5 fruit fly cellular contexts compared by ENCODE assay signal in genomic region chr3R:8715851-8716550, dm6.
TF ChIP-seq lines count a peak whose summit lies in the region.

Gene TMEM216 (plus strand): TSS chr3R:8716243.

- no peak for TF ChIP-seq CTCF in whole organism, embryonic (GFP tag; optimal IDR thresholded peaks at IDR 0.05; lab: Kevin White, UChicago)

TF ChIP-seq in whole organism, adult, 20 proteins besides CTCF, POLR2A, EP300 and RAD21:
- TF ChIP-seq pad (GFP tag; optimal IDR thresholded peaks at IDR 0.05; lab: Kevin White, UChicago) (peak; percentile 63), CG33017 (tag; optimal IDR thresholded peaks at IDR 0.05; lab: Kevin White, UChicago) (peak; percentile 34), Clk (GFP tag; optimal IDR thresholded peaks at IDR 0.05; lab: Kevin White, UChicago) (no peak), CG14711 (tag; optimal IDR thresholded peaks at IDR 0.05; lab: Kevin White, UChicago) (peak; percentile 85), Mnt (GFP tag; optimal IDR thresholded peaks at IDR 0.05; lab: Kevin White, UChicago) (peak; percentile 95), kay (GFP tag; lab: Kevin White, UChicago; ENCODE audit: borderline replicate concordance) (no peak), Crg-1 (GFP tag; optimal IDR thresholded peaks at IDR 0.05; lab: Kevin White, UChicago) (no peak), ovo (GFP tag; optimal IDR thresholded peaks at IDR 0.05; lab: Kevin White, UChicago) (peak; percentile 97)

TF ChIP-seq in whole organism, embryonic, 481 proteins besides CTCF, POLR2A, EP300 and RAD21 (continues in another document):
- TF ChIP-seq pros (GFP tag; optimal IDR thresholded peaks at IDR 0.05; lab: Kevin White, UChicago) = no peak
- TF ChIP-seq Bdp1 (GFP tag; optimal IDR thresholded peaks at IDR 0.05; lab: Kevin White, UChicago) = no peak
- TF ChIP-seq CG4617 (GFP tag; optimal IDR thresholded peaks at IDR 0.05; lab: Kevin White, UChicago; ENCODE audit: borderline replicate concordance) = peak; percentile 46
- TF ChIP-seq CG12104 (GFP tag; optimal IDR thresholded peaks at IDR 0.05; lab: Kevin White, UChicago) = no peak
- TF ChIP-seq Scr (GFP tag; IDR thresholded peaks at IDR 0.05; lab: Robert Waterston, UW; ENCODE audit: partially characterized antibody) = peak; percentile 54; the same call in 1 of the 2 replicates
- TF ChIP-seq ttk (GFP tag; IDR thresholded peaks at IDR 0.05; lab: Robert Waterston, UW) = no peak
- TF ChIP-seq CG11398 (GFP tag; optimal IDR thresholded peaks at IDR 0.05; lab: Kevin White, UChicago) = no peak
- no peak for TF ChIP-seq ab (GFP tag; optimal IDR thresholded peaks at IDR 0.05; lab: Kevin White, UChicago)
- TF ChIP-seq gsb (GFP tag; IDR thresholded peaks at IDR 0.05; lab: Robert Waterston, UW) = no peak
- TF ChIP-seq tll (GFP tag; optimal IDR thresholded peaks at IDR 0.05; lab: Kevin White, UChicago) = no peak
- no peak for TF ChIP-seq CG12744 (GFP tag; optimal IDR thresholded peaks at IDR 0.05; lab: Kevin White, UChicago)
- no peak for TF ChIP-seq CG2712 (tag; optimal IDR thresholded peaks at IDR 0.05; lab: Kevin White, UChicago)
- peak; percentile 82 for TF ChIP-seq crol (GFP tag; IDR thresholded peaks at IDR 0.05; lab: Robert Waterston, UW)
- TF ChIP-seq CG16813 (GFP tag; IDR thresholded peaks at IDR 0.05; lab: Robert Waterston, UW; ENCODE audit: partially characterized antibody) = peak; percentile 49; the same call in 2 of the 3 replicates
- TF ChIP-seq NC2α (GFP tag; optimal IDR thresholded peaks at IDR 0.05; lab: Kevin White, UChicago) = no peak
- TF ChIP-seq sima (GFP tag; optimal IDR thresholded peaks at IDR 0.05; lab: Kevin White, UChicago) = no peak
- TF ChIP-seq CG1603 (tag; optimal IDR thresholded peaks at IDR 0.05; lab: Kevin White, UChicago) = peak; percentile 51
- TF ChIP-seq Ets97D (GFP tag; optimal IDR thresholded peaks at IDR 0.05; lab: Kevin White, UChicago) = peak; percentile 77
- no peak for TF ChIP-seq CG1233 (GFP tag; optimal IDR thresholded peaks at IDR 0.05; lab: Kevin White, UChicago)
- TF ChIP-seq ase (GFP tag; IDR thresholded peaks at IDR 0.05; lab: Robert Waterston, UW) = no peak
- no peak for TF ChIP-seq peb (GFP tag; IDR thresholded peaks at IDR 0.05; lab: Robert Waterston, UW)

TF ChIP-seq in whole organism, prepupa, 60 proteins besides CTCF, POLR2A, EP300 and RAD21:
- TF ChIP-seq fkh (GFP tag; optimal IDR thresholded peaks at IDR 0.05; lab: Kevin White, UChicago) (peak; percentile 9), cyc (GFP tag; optimal IDR thresholded peaks at IDR 0.05; lab: Kevin White, UChicago) (no peak), net (GFP tag; optimal IDR thresholded peaks at IDR 0.05; lab: Kevin White, UChicago) (peak; percentile 7), Eip75B (GFP tag; optimal IDR thresholded peaks at IDR 0.05; lab: Kevin White, UChicago) (peak; percentile 23), Eip78C (GFP tag; lab: Kevin White, UChicago) (peak; percentile 69), Blimp-1 (GFP tag; optimal IDR thresholded peaks at IDR 0.05; lab: Kevin White, UChicago) (no peak), pdm3 (GFP tag; optimal IDR thresholded peaks at IDR 0.05; lab: Kevin White, UChicago) (no peak), CG6808 (GFP tag; optimal IDR thresholded peaks at IDR 0.05; lab: Kevin White, UChicago) (peak; percentile 37), vri (GFP tag; optimal IDR thresholded peaks at IDR 0.05; lab: Kevin White, UChicago) (peak; percentile 65), CG6276 (GFP tag; optimal IDR thresholded peaks at IDR 0.05; lab: Kevin White, UChicago) (peak; percentile 66), fd59A (GFP tag; optimal IDR thresholded peaks at IDR 0.05; lab: Kevin White, UChicago) (no peak), CG8119 (GFP tag; IDR thresholded peaks at IDR 0.05; lab: Robert Waterston, UW) (no peak), topi (GFP tag; optimal IDR thresholded peaks at IDR 0.05; lab: Kevin White, UChicago) (no peak), ss (GFP tag; optimal IDR thresholded peaks at IDR 0.05; lab: Kevin White, UChicago) (peak in 1 of 2 experiments; percentile 61), Sox14 (GFP tag; optimal IDR thresholded peaks at IDR 0.05; lab: Kevin White, UChicago) (peak; percentile 20), OdsH (GFP tag; optimal IDR thresholded peaks at IDR 0.05; lab: Kevin White, UChicago) (no peak), CG16779 (tag; optimal IDR thresholded peaks at IDR 0.05; lab: Kevin White, UChicago) (no peak), CG10631 (GFP tag; optimal IDR thresholded peaks at IDR 0.05; lab: Kevin White, UChicago) (no peak), spab (GFP tag; optimal IDR thresholded peaks at IDR 0.05; lab: Kevin White, UChicago) (no peak), CG6854 (GFP tag; optimal IDR thresholded peaks at IDR 0.05; lab: Kevin White, UChicago) (peak; percentile 27), Gug (GFP tag; IDR thresholded peaks at IDR 0.05; lab: Robert Waterston, UW) (no peak)

TF ChIP-seq in whole organism, pupa, 21 proteins besides CTCF, POLR2A, EP300 and RAD21:
- no peak for TF ChIP-seq CG32121 (GFP tag; IDR thresholded peaks at IDR 0.05; lab: Robert Waterston, UW)
- TF ChIP-seq gl (tag; optimal IDR thresholded peaks at IDR 0.05; lab: Kevin White, UChicago) = peak; percentile 28
- TF ChIP-seq Pif1B (GFP tag; optimal IDR thresholded peaks at IDR 0.05; lab: Kevin White, UChicago) = no peak
- peak; percentile 2 for TF ChIP-seq EcR (GFP tag; optimal IDR thresholded peaks at IDR 0.05; lab: Kevin White, UChicago)
- TF ChIP-seq Ets98B (GFP tag; IDR thresholded peaks at IDR 0.05; lab: Robert Waterston, UW) = no peak
- TF ChIP-seq CG12605 (GFP tag; IDR thresholded peaks at IDR 0.05; lab: Robert Waterston, UW) = no peak
- 0 out of 3 replicates have a peak, but pooled peaks have one; percentile 17 for TF ChIP-seq CG4496 (GFP tag; IDR thresholded peaks at IDR 0.05; lab: Robert Waterston, UW)
TF ChIP-seq in whole organism, pupa: peak in this region for 3.

TF ChIP-seq in whole organism, wandering third instar larva, 38 proteins besides CTCF, POLR2A, EP300 and RAD21:
- TF ChIP-seq Rel (GFP tag; optimal IDR thresholded peaks at IDR 0.05; lab: Kevin White, UChicago) = no peak
- TF ChIP-seq Rel (tag; optimal IDR thresholded peaks at IDR 0.05; lab: Kevin White, UChicago) = peak; percentile 58
- TF ChIP-seq rgr (GFP tag; optimal IDR thresholded peaks at IDR 0.05; lab: Kevin White, UChicago) = peak; percentile 1
- peak; percentile 2 for TF ChIP-seq psq (GFP tag; optimal IDR thresholded peaks at IDR 0.05; lab: Kevin White, UChicago)
- no peak for TF ChIP-seq HLH106 (tag; optimal IDR thresholded peaks at IDR 0.05; lab: Kevin White, UChicago)
